Worm (Caenorhabditis elegans) whole organism, early embryonic: Measurements from ENCODE around the gene fbxa-176.

Source experiments
- F13C5.2 ChIP-seq: sonication (generic microtip); optimal IDR thresholded peaks from 2 replicates; lab custom pipeline; 2017; ENCODE audit warnings: mild to moderate bottlenecking, missing genetic modification characterization, inconsistent platforms, missing compliant biosample characterization
- ceh-13 ChIP-seq: fragments of 200-800 bp; sonication (Bioruptor generic); optimal IDR thresholded peaks from 2 replicates; lab custom pipeline; 2018; ENCODE audit warnings: mild to moderate bottlenecking, missing genetic modification characterization, missing compliant biosample characterization

ce11 chrV:17551396-17551795 is 1.9 kb downstream of the fbxa-176 start:
- TF ChIP-seq F13C5.2 = no peak
- no peak for TF ChIP-seq ceh-13 (GFP tag; lab: Kevin White, UChicago)
